Fruit fly (Drosophila melanogaster): Measurements from ENCODE around the gene Prosbeta2R1.

- no peak for TF ChIP-seq eg (GFP tag; IDR thresholded peaks at IDR 0.05)
- no peak for TF ChIP-seq CG6808 (GFP tag; optimal IDR thresholded peaks at IDR 0.05)
- no peak for TF ChIP-seq CG15336 (GFP tag; IDR thresholded peaks at IDR 0.05)
- TF ChIP-seq CG8319 (GFP tag; optimal IDR thresholded peaks at IDR 0.05) = no peak
- TF ChIP-seq ss (GFP tag; optimal IDR thresholded peaks at IDR 0.05) = no peak
- TF ChIP-seq Gug (GFP tag; IDR thresholded peaks at IDR 0.05) = no peak
- no peak for TF ChIP-seq Smox (GFP tag; optimal IDR thresholded peaks at IDR 0.05)
- no peak for TF ChIP-seq vri (GFP tag; optimal IDR thresholded peaks at IDR 0.05)
Observed at dm6 chrX:5839737-5840136, 31.0 kb downstream of the Prosbeta2R1 start.
